Worm (Caenorhabditis elegans) whole organism, L4 larva: ENCODE results near the gene EGAP1.5.

ENCODE experiments used
- D1046.2 ChIP-seq: fragments of 200-800 bp; sonication (Bioruptor generic); IDR thresholded peaks from 2 replicates; pipeline ENCODE4 v1.3.6; 2022; ENCODE audit warnings: missing genetic modification characterization, missing compliant biosample characterization
- F10B5.3 ChIP-seq: sonication (generic microtip); optimal IDR thresholded peaks from 2 replicates; lab custom pipeline; 2016; ENCODE audit warnings: mild to moderate bottlenecking, missing genetic modification characterization, missing compliant biosample characterization
- F37D6.2 ChIP-seq: sonication (generic microtip); optimal IDR thresholded peaks from 2 replicates; lab custom pipeline; 2016; ENCODE audit warnings: mild to moderate bottlenecking, missing genetic modification characterization, missing compliant biosample characterization
- F44E2.7 ChIP-seq: fragments of 200-800 bp; sonication (Bioruptor generic); IDR thresholded peaks from 2 replicates; pipeline ENCODE4 v2.1.2; 2022; ENCODE audit warnings: missing genetic modification characterization, missing compliant biosample characterization
- T20F7.1 ChIP-seq: fragments of 200-800 bp; sonication (Bioruptor generic); optimal IDR thresholded peaks from 2 replicates; lab custom pipeline; 2018; ENCODE audit warnings: mild to moderate bottlenecking, missing genetic modification characterization, missing compliant biosample characterization
- T26A8.4 ChIP-seq: fragments of 200-800 bp; sonication (Bioruptor generic); IDR thresholded peaks from 2 replicates; pipeline ENCODE4 v1.3.6; 2022; ENCODE audit warnings: missing genetic modification characterization, missing compliant biosample characterization
- Y105C5A.15 ChIP-seq: fragments of 200-800 bp; sonication (Bioruptor generic); IDR thresholded peaks from 2 replicates; pipeline ENCODE4 v1.3.6; 2022; ENCODE audit warnings: missing genetic modification characterization, missing compliant biosample characterization
- ZK337.2 ChIP-seq: fragments of 200-800 bp; sonication (Bioruptor generic); IDR thresholded peaks from 2 replicates; pipeline ENCODE4 v1.3.6; 2022; ENCODE audit warnings: missing genetic modification reagents, missing genetic modification characterization, missing compliant biosample characterization
- ama-1 ChIP-seq: fragments of 150-350 bp; optimal IDR thresholded peaks from 2 replicates; lab custom pipeline; 2014; ENCODE audit warnings: inconsistent platforms, mixed read lengths
- attf-4 ChIP-seq: sonication (generic microtip); optimal IDR thresholded peaks from 3 replicates; lab custom pipeline; 2017; ENCODE audit warnings: missing biosample characterization, missing genetic modification characterization
- ceh-28 ChIP-seq: fragments of 150-350 bp; optimal IDR thresholded peaks from 2 replicates; lab custom pipeline; 2014; ENCODE audit warnings: missing biosample characterization, missing genetic modification reagents, missing genetic modification characterization
- ceh-44 ChIP-seq: fragments of 200-800 bp; sonication (Bioruptor generic); IDR thresholded peaks from 2 replicates; pipeline ENCODE4 v1.3.6; 2022; ENCODE audit warnings: missing genetic modification reagents, missing genetic modification characterization, missing compliant biosample characterization
- cey-2 ChIP-seq: sonication (generic microtip); optimal IDR thresholded peaks from 3 replicates; lab custom pipeline; 2017; ENCODE audit warnings: missing genetic modification characterization, mild to moderate bottlenecking, missing compliant biosample characterization, antibody characterized with exemption, borderline replicate concordance; ENCODE audit not compliant: insufficient read depth
- ctbp-1 ChIP-seq: fragments of 200-800 bp; sonication (Bioruptor generic); IDR thresholded peaks from 2 replicates; pipeline ENCODE4 v1.3.6; 2022; ENCODE audit warnings: missing genetic modification reagents, missing genetic modification characterization, missing compliant biosample characterization
- daf-12 ChIP-seq: fragments of 150-350 bp; optimal IDR thresholded peaks from 2 replicates; lab custom pipeline; 2014; ENCODE audit warnings: missing biosample characterization, missing genetic modification reagents, missing genetic modification characterization
- daf-16 ChIP-seq, 3 experiments: sonication (generic microtip); optimal IDR thresholded peaks; 2 replicates each; lab custom pipeline; 2016 to 2017; ENCODE audit warnings: missing genetic modification characterization in 3 of 3, missing genetic modification reagents in 3 of 3, mild to moderate bottlenecking in 2 of 3, missing compliant biosample characterization in 2 of 3, missing biosample characterization in 1 of 3, moderate library complexity in 1 of 3
- daf-8 ChIP-seq: fragments of 200-800 bp; sonication (Bioruptor generic); IDR thresholded peaks from 2 replicates; pipeline ENCODE4 v1.3.6; 2022; ENCODE audit warnings: missing genetic modification characterization, missing compliant biosample characterization
- dmd-6 ChIP-seq: fragments of 200-800 bp; sonication (Bioruptor generic); IDR thresholded peaks from 2 replicates; pipeline ENCODE4 v1.3.6; 2022; ENCODE audit warnings: missing genetic modification reagents, missing genetic modification characterization, missing compliant biosample characterization
- duxl-1 ChIP-seq: sonication (generic microtip); optimal IDR thresholded peaks from 2 replicates; lab custom pipeline; 2016; ENCODE audit warnings: mild to moderate bottlenecking, missing genetic modification characterization, moderate library complexity, missing compliant biosample characterization; ENCODE audit not compliant: poor library complexity
- egl-27 ChIP-seq: sonication (generic microtip); optimal IDR thresholded peaks from 3 replicates; lab custom pipeline; 2017; ENCODE audit warnings: missing biosample characterization, missing genetic modification reagents, missing genetic modification characterization
- egl-43 ChIP-seq: fragments of 200-800 bp; sonication (Bioruptor generic); IDR thresholded peaks from 2 replicates; pipeline ENCODE4 v1.3.6; 2022; ENCODE audit warnings: missing genetic modification reagents, missing genetic modification characterization, missing compliant biosample characterization
- hmg-1.1 ChIP-seq: fragments of 200-800 bp; sonication (Bioruptor generic); IDR thresholded peaks from 2 replicates; pipeline ENCODE4 v1.3.6; 2022; ENCODE audit warnings: missing genetic modification reagents, missing genetic modification characterization, missing compliant biosample characterization
- lim-7 ChIP-seq: fragments of 200-800 bp; sonication (Bioruptor generic); IDR thresholded peaks from 2 replicates; pipeline ENCODE4 v1.3.6; 2022; ENCODE audit warnings: missing genetic modification characterization, missing compliant biosample characterization
- lin-13 ChIP-seq: fragments of 150-350 bp; optimal IDR thresholded peaks from 2 replicates; lab custom pipeline; 2014; ENCODE audit warnings: missing biosample characterization, missing genetic modification reagents, missing genetic modification characterization
- lin-29 ChIP-seq: fragments of 200-800 bp; sonication (Bioruptor generic); IDR thresholded peaks from 2 replicates; pipeline ENCODE4 v1.3.6; 2022; ENCODE audit warnings: missing genetic modification reagents, missing genetic modification characterization, missing compliant biosample characterization
- madf-5 ChIP-seq, 2 experiments: fragments of 200-800 bp; sonication (Bioruptor generic); IDR thresholded peaks; 2 replicates each; pipeline ENCODE4 v1.3.6; 2022; ENCODE audit warnings: missing compliant biosample characterization in 2 of 2, missing genetic modification characterization in 2 of 2
- mdl-1 ChIP-seq, 2 experiments: fragments of 150-350 bp in 1 of 2; sonication (generic microtip) in 1 of 2; optimal IDR thresholded peaks; 2 replicates each; lab custom pipeline; 2014 to 2017; ENCODE audit warnings: missing biosample characterization in 2 of 2, missing genetic modification characterization in 2 of 2
- mep-1 ChIP-seq: fragments of 150-350 bp; sonication (generic microtip); optimal IDR thresholded peaks from 3 replicates; lab custom pipeline; 2014; ENCODE audit warnings: missing biosample characterization, missing genetic modification characterization
- nhr-10 ChIP-seq: fragments of 150-350 bp; optimal IDR thresholded peaks from 2 replicates; lab custom pipeline; 2014; ENCODE audit warnings: missing biosample characterization, missing genetic modification characterization
- nhr-111 ChIP-seq: fragments of 200-800 bp; sonication (Bioruptor generic); optimal IDR thresholded peaks from 2 replicates; lab custom pipeline; 2018; ENCODE audit warnings: mild to moderate bottlenecking, missing genetic modification characterization, missing compliant biosample characterization
- nhr-41 ChIP-seq: fragments of 200-800 bp; sonication (Bioruptor generic); IDR thresholded peaks from 2 replicates; pipeline ENCODE4 v1.3.6; 2022; ENCODE audit warnings: missing genetic modification reagents, missing genetic modification characterization, missing compliant biosample characterization
- nhr-42 ChIP-seq: fragments of 200-800 bp; sonication (Bioruptor generic); IDR thresholded peaks from 2 replicates; pipeline ENCODE4 v1.3.6; 2022; ENCODE audit warnings: missing genetic modification characterization, missing compliant biosample characterization
- nhr-6 ChIP-seq: fragments of 150-350 bp; optimal IDR thresholded peaks from 2 replicates; lab custom pipeline; 2014; ENCODE audit warnings: missing biosample characterization, missing genetic modification characterization
- nhr-76 ChIP-seq: fragments of 150-350 bp; optimal IDR thresholded peaks from 2 replicates; lab custom pipeline; 2014; ENCODE audit warnings: missing biosample characterization, missing genetic modification characterization
- pha-4 ChIP-seq, 2 experiments: fragments of 150-350 bp in 1 of 2; fragments of 200-800 bp in 1 of 2; sonication (Bioruptor generic) in 1 of 2; IDR thresholded peaks in 1 of 2; optimal IDR thresholded peaks in 1 of 2; 2 replicates each; pipeline versions ENCODE4 v1.3.6 to Lab custom; 2014 to 2022; ENCODE audit warnings: missing genetic modification characterization in 2 of 2, missing genetic modification reagents in 2 of 2, missing biosample characterization in 1 of 2, missing compliant biosample characterization in 1 of 2
- php-3 ChIP-seq: fragments of 200-800 bp; sonication (Bioruptor generic); IDR thresholded peaks from 2 replicates; pipeline ENCODE4 v1.3.6; 2022; ENCODE audit warnings: missing genetic modification reagents, missing genetic modification characterization, missing compliant biosample characterization
- sdz-12 ChIP-seq: fragments of 200-800 bp; sonication (Bioruptor generic); optimal IDR thresholded peaks from 2 replicates; lab custom pipeline; 2018; ENCODE audit warnings: mild to moderate bottlenecking, missing genetic modification characterization, missing compliant biosample characterization
- skn-1 ChIP-seq: fragments of 150-350 bp; optimal IDR thresholded peaks from 2 replicates; lab custom pipeline; 2014; ENCODE audit warnings: missing biosample characterization, missing genetic modification characterization
- tra-1 ChIP-seq: fragments of 200-800 bp; sonication (Bioruptor generic); IDR thresholded peaks from 2 replicates; pipeline ENCODE4 v1.3.6; 2022; ENCODE audit warnings: missing genetic modification reagents, missing genetic modification characterization, missing compliant biosample characterization
- unc-39 ChIP-seq: sonication (generic microtip); optimal IDR thresholded peaks from 2 replicates; lab custom pipeline; 2017; ENCODE audit warnings: missing biosample characterization, missing genetic modification characterization
- unc-62 ChIP-seq, 3 experiments: fragments of 150-350 bp in 1 of 3; sonication (generic microtip); optimal IDR thresholded peaks in 2 of 3; peaks in 1 of 3; 1 replicate in 1 of 3; 2 replicates in 2 of 3; lab custom pipeline; 2014 to 2017; ENCODE audit warnings: missing biosample characterization in 3 of 3, missing genetic modification characterization in 3 of 3, missing genetic modification reagents in 3 of 3, missing genotype in 1 of 3
- zfp-2 ChIP-seq: sonication (generic microtip); optimal IDR thresholded peaks from 2 replicates; lab custom pipeline; 2016; ENCODE audit warnings: mild to moderate bottlenecking, missing genetic modification characterization, missing compliant biosample characterization
- ztf-11 ChIP-seq: fragments of 150-350 bp; optimal IDR thresholded peaks from 2 replicates; lab custom pipeline; 2014; ENCODE audit warnings: missing biosample characterization, missing genetic modification characterization
- ztf-7 ChIP-seq: fragments of 150-350 bp; optimal IDR thresholded peaks from 2 replicates; lab custom pipeline; 2014; ENCODE audit warnings: missing biosample characterization, missing genetic modification characterization

The EGAP1.5 gene

DNA sequence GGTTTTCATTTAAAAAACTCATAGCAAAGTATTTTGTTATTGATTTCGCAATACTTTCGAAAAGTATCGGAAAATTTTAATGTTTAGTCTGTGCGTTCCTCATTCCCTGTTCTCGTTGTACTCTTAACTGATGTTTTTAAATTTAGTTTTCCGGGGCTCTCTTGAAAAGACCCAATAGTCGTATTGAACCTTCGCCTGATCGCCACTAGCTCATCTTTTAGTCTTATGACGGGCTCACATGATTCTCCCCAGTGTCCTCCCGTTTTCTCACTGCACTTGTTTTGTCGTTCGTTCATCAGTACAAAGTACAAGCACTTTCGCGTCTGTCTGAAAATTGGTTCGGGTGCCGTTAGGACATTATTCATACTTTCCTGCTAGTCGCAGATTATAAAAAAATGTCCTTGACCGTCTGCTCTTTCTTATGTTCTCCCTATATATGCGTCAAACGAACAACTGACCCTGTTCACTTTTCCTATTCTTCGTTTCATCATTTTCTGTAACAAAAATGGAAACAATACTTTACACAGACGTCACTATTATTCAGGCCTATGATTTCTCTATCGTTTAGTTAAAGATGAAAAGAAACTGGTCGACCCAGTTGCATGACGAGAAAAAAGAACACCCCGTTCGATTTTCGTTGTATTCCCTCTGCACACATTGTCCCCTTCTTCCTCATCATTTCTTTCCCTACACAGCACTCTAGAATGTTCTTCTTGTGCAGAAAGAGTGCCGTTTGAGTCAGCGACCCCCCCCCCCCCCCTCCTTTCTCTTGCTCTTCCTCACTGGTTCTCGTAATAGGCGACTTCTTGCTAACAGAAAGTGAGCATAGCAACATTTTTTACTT is 8.2 kb downstream of the EGAP1.5 start, which contains the start of gene ubq-1 (continued):
- TF ChIP-seq ZK337.2 (GFP tag; lab: Robert Waterston, UW) (no peak), unc-62 (GFP tag; optimal IDR thresholded peaks at IDR 0.05 in 1 of 2; lab: Kevin White, UChicago) (peak in 1 of 2 experiments; percentile 96), unc-62 (tag; optimal IDR thresholded peaks at IDR 0.05; lab: Kevin White, UChicago) (no peak), T20F7.1 (GFP tag; lab: Kevin White, UChicago) (peak; percentile 12), mep-1 (tag; lab: Kevin White, UChicago) (peak; percentile 19), egl-27 (tag; lab: Kevin White, UChicago) (no peak), F10B5.3 (tag; lab: Kevin White, UChicago) (no peak), sdz-12 (GFP tag; lab: Kevin White, UChicago) (no peak), ztf-11 (tag; lab: Kevin White, UChicago) (no peak), daf-16 (GFP tag; optimal IDR thresholded peaks at IDR 0.05; lab: Kevin White, UChicago) (no peak), daf-16 (tag; optimal IDR thresholded peaks at IDR 0.05; lab: Kevin White, UChicago) (peak; percentile 0), dmd-6 (GFP tag; lab: Robert Waterston, UW) (no peak), ceh-44 (GFP tag; lab: Robert Waterston, UW) (0 out of 2 replicates have a peak, but pooled peaks have one; percentile 1), nhr-6 (tag; lab: Kevin White, UChicago) (no peak), nhr-111 (GFP tag; lab: Kevin White, UChicago) (no peak), hmg-1.1 (GFP tag; lab: Robert Waterston, UW) (no peak)

DNA sequence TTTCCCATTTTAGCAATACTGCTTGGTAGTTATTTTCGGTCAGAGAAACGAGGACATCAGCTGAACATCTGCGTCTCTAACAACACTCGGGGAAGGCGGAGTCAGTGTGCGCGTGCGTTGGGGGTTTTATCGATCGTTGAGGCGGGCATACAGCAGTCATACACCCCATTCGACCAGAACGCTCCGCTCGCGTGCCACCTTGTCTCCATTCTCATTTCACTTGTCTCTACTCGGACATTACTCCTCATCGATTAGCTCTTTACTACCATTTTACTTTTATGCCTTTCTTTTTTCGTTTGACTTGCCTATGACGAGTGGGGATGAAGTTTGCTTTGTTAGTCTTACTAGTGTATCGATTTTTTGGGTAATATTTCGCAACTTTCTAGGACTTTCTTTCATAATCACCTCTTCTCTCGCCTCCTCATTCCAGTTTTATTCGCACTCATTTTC is 9.0 kb downstream of the EGAP1.5 start:
- TF ChIP-seq egl-43 (peak; percentile 75), lim-7 (GFP tag; lab: Robert Waterston, UW) (peak; percentile 51; the same call in 1 of the 2 replicates), pha-4 (GFP tag; IDR thresholded peaks at IDR 0.05; lab: Robert Waterston, UW) (peak; percentile 51; the same call in 1 of the 2 replicates), pha-4 (tag; optimal IDR thresholded peaks at IDR 0.05; lab: Kevin White, UChicago) (peak; percentile 69), duxl-1 (peak; percentile 67), lin-29 (GFP tag; lab: Robert Waterston, UW) (no peak; the same call in 1 of the 2 replicates), daf-16 (GFP tag; optimal IDR thresholded peaks at IDR 0.05; lab: Kevin White, UChicago) (no peak), daf-16 (tag; optimal IDR thresholded peaks at IDR 0.05; lab: Kevin White, UChicago) (peak; percentile 36), T26A8.4 (GFP tag; lab: Robert Waterston, UW) (0 out of 2 replicates have a peak, but pooled peaks have one; percentile 46), nhr-111 (GFP tag; lab: Kevin White, UChicago) (no peak), F10B5.3 (tag; lab: Kevin White, UChicago) (no peak), skn-1 (tag; lab: Kevin White, UChicago) (no peak), madf-5 (GFP tag; IDR thresholded peaks at IDR 0.05; lab: Robert Waterston, UW) (0 out of 4 replicates have a peak, but pooled peaks of 1 of the 2 experiments have one; percentile 11), ceh-28 (tag; lab: Kevin White, UChicago) (peak; percentile 88), zfp-2 (tag; lab: Kevin White, UChicago) (no peak), daf-12 (tag; lab: Kevin White, UChicago) (no peak), ceh-44 (GFP tag; lab: Robert Waterston, UW) (no peak), ctbp-1 (peak; percentile 71), dmd-6 (GFP tag; lab: Robert Waterston, UW) (peak; percentile 56; the same call in 1 of the 2 replicates), ztf-7 (tag; lab: Kevin White, UChicago) (no peak), nhr-76 (tag; lab: Kevin White, UChicago) (no peak), daf-8 (GFP tag; lab: Robert Waterston, UW) (no peak), Y105C5A.15 (GFP tag; lab: Robert Waterston, UW) (no peak), tra-1 (GFP tag; lab: Robert Waterston, UW) (peak; percentile 34; the same call in 1 of the 2 replicates), ama-1 (peak; percentile 97), nhr-10 (tag; lab: Kevin White, UChicago) (no peak), F44E2.7 (GFP tag; lab: Robert Waterston, UW) (no peak), mdl-1 (tag; optimal IDR thresholded peaks at IDR 0.05; lab: Kevin White, UChicago) (peak; percentile 96), nhr-41 (no peak), nhr-42 (GFP tag; lab: Robert Waterston, UW) (no peak), F37D6.2 (tag; lab: Kevin White, UChicago) (no peak), unc-39 (tag; lab: Kevin White, UChicago) (no peak), D1046.2 (GFP tag; lab: Robert Waterston, UW) (0 out of 2 replicates have a peak, but pooled peaks have one; percentile 21), lin-13 (peak; percentile 45), ztf-11 (tag; lab: Kevin White, UChicago) (no peak), attf-4 (tag; lab: Kevin White, UChicago) (no peak), cey-2 (no peak), php-3 (peak; percentile 57; the same call in 1 of the 2 replicates), sdz-12 (GFP tag; lab: Kevin White, UChicago) (no peak)
